Worm (Caenorhabditis elegans): ENCODE data around the gene cla-1.

DNA sequence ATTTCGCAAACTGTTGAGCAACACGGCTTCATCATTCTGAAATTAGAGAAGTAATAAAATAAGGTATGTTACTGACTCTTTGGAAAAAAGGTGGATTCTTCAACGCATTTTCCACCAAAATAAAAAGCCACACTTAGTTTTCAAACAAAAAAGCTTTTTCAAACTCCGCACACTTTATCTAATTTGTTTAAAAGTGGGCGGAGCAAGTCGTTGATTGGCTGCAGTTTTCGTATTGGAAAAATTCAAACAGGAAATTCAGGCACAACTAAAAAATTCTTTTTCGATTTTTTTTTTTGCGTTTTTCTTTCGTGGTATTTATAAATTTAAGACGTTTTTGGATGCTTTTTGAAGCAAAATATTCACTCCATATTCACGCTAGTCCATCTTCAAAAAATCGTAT, 61.7 kb downstream of the cla-1 start:
- TF ChIP-seq nhr-11 (tag; optimal IDR thresholded peaks at IDR 0.05) (no peak), gmeb-2 (tag; optimal IDR thresholded peaks at IDR 0.05) (no peak), elt-2 (tag; optimal IDR thresholded peaks at IDR 0.05) (no peak), tbx-7 (tag; optimal IDR thresholded peaks at IDR 0.05) (no peak), madf-2 (tag; optimal IDR thresholded peaks at IDR 0.05) (no peak)

All from whole organism, late embryonic.